Worm (Caenorhabditis elegans) whole organism, L2 larva: ENCODE data around the gene Y39G8B.1.

Experiments
- C34F6.9 ChIP-seq: fragments of 150-350 bp; optimal IDR thresholded peaks from 2 replicates; lab custom pipeline; 2014; ENCODE audit warnings: missing biosample characterization, missing genetic modification characterization
- F13H6.1 ChIP-seq: sonication (generic microtip); optimal IDR thresholded peaks from 2 replicates; lab custom pipeline; 2016; ENCODE audit warnings: missing genetic modification characterization, missing compliant biosample characterization
- R02D3.7 ChIP-seq: fragments of 150-350 bp; optimal IDR thresholded peaks from 2 replicates; lab custom pipeline; 2014; ENCODE audit warnings: missing biosample characterization, missing genetic modification characterization
- ZK546.5 ChIP-seq: sonication (generic microtip); optimal IDR thresholded peaks from 2 replicates; lab custom pipeline; 2017; ENCODE audit warnings: missing biosample characterization, missing genetic modification characterization
- alr-1 ChIP-seq: fragments of 150-350 bp; optimal IDR thresholded peaks from 2 replicates; lab custom pipeline; 2014; ENCODE audit warnings: missing biosample characterization, missing genetic modification characterization
- aly-2 ChIP-seq: fragments of 150-350 bp; optimal IDR thresholded peaks from 2 replicates; lab custom pipeline; 2014; ENCODE audit warnings: missing biosample characterization, missing genetic modification characterization
- ama-1 ChIP-seq: fragments of 150-350 bp; optimal IDR thresholded peaks from 2 replicates; lab custom pipeline; 2018; ENCODE audit warnings: inconsistent platforms
- blmp-1 ChIP-seq: sonication (generic microtip); optimal IDR thresholded peaks from 2 replicates; lab custom pipeline; 2017; ENCODE audit warnings: missing genetic modification characterization, mild to moderate bottlenecking, missing compliant biosample characterization, antibody characterized with exemption, moderate library complexity; ENCODE audit not compliant: insufficient read depth
- ceh-16 ChIP-seq: fragments of 150-350 bp; optimal IDR thresholded peaks from 2 replicates; lab custom pipeline; 2014; ENCODE audit warnings: missing biosample characterization, missing genetic modification characterization
- ceh-82 ChIP-seq: fragments of 150-350 bp; optimal IDR thresholded peaks from 2 replicates; lab custom pipeline; 2014; ENCODE audit warnings: missing biosample characterization, missing genetic modification characterization
- crh-2 ChIP-seq: sonication (generic microtip); optimal IDR thresholded peaks from 2 replicates; lab custom pipeline; 2017; ENCODE audit warnings: missing biosample characterization, missing genetic modification characterization
- egl-27 ChIP-seq: sonication (generic microtip); optimal IDR thresholded peaks from 3 replicates; lab custom pipeline; 2017; ENCODE audit warnings: missing biosample characterization, missing genetic modification reagents, missing genetic modification characterization
- elt-1 ChIP-seq: fragments of 150-350 bp; optimal IDR thresholded peaks from 2 replicates; lab custom pipeline; 2014; ENCODE audit warnings: missing biosample characterization, missing genetic modification characterization
- elt-3 ChIP-seq: sonication (generic microtip); optimal IDR thresholded peaks from 2 replicates; lab custom pipeline; 2017; ENCODE audit warnings: missing biosample characterization, missing genetic modification characterization
- fos-1 ChIP-seq: fragments of 150-350 bp; optimal IDR thresholded peaks from 2 replicates; lab custom pipeline; 2014; ENCODE audit warnings: missing biosample characterization, missing genetic modification characterization
- gmeb-1 ChIP-seq: fragments of 150-350 bp; optimal IDR thresholded peaks from 2 replicates; lab custom pipeline; 2014; ENCODE audit warnings: missing biosample characterization, missing genetic modification characterization
- lin-11 ChIP-seq: fragments of 150-350 bp; sonication (generic microtip); optimal IDR thresholded peaks from 2 replicates; lab custom pipeline; 2014; ENCODE audit warnings: missing biosample characterization, missing genetic modification characterization, inconsistent platforms, mixed read lengths
- lin-13 ChIP-seq: fragments of 150-350 bp; optimal IDR thresholded peaks from 2 replicates; lab custom pipeline; 2014; ENCODE audit warnings: missing biosample characterization, missing genetic modification reagents, missing genetic modification characterization
- lin-39 ChIP-seq: fragments of 150-350 bp; optimal IDR thresholded peaks from 2 replicates; lab custom pipeline; 2014; ENCODE audit warnings: missing biosample characterization, missing genetic modification reagents, missing genetic modification characterization
- lsy-2 ChIP-seq, 2 experiments: fragments of 150-350 bp in 1 of 2; sonication (generic microtip) in 1 of 2; optimal IDR thresholded peaks; 2 replicates each; lab custom pipeline; 2014 to 2017; ENCODE audit warnings: missing biosample characterization in 2 of 2, missing genetic modification characterization in 2 of 2
- mab-5 ChIP-seq: fragments of 150-350 bp; optimal IDR thresholded peaks from 2 replicates; lab custom pipeline; 2014; ENCODE audit warnings: missing biosample characterization, missing genetic modification characterization
- mbf-1 ChIP-seq: sonication (generic microtip); optimal IDR thresholded peaks from 2 replicates; lab custom pipeline; 2017; ENCODE audit warnings: missing biosample characterization, missing genetic modification characterization
- mdl-1 ChIP-seq, 2 experiments: fragments of 150-350 bp in 1 of 2; sonication (generic microtip) in 1 of 2; optimal IDR thresholded peaks; 2 replicates each; lab custom pipeline; 2017; ENCODE audit warnings: missing biosample characterization in 2 of 2, missing genetic modification characterization in 2 of 2
- nhr-10 ChIP-seq: sonication (generic microtip); optimal IDR thresholded peaks from 2 replicates; lab custom pipeline; 2017; ENCODE audit warnings: missing biosample characterization, missing genetic modification characterization
- nhr-11 ChIP-seq: fragments of 150-350 bp; optimal IDR thresholded peaks from 2 replicates; lab custom pipeline; 2014; ENCODE audit warnings: missing biosample characterization, missing genetic modification characterization
- nhr-12 ChIP-seq: fragments of 150-350 bp; optimal IDR thresholded peaks from 2 replicates; lab custom pipeline; 2014; ENCODE audit warnings: missing biosample characterization, missing genetic modification characterization
- nhr-23 ChIP-seq: fragments of 150-350 bp; optimal IDR thresholded peaks from 2 replicates; lab custom pipeline; 2014; ENCODE audit warnings: missing biosample characterization, missing genetic modification reagents, missing genetic modification characterization
- nhr-237 ChIP-seq: fragments of 150-350 bp; optimal IDR thresholded peaks from 2 replicates; lab custom pipeline; 2014; ENCODE audit warnings: missing biosample characterization, missing genetic modification characterization
- nhr-25 ChIP-seq: fragments of 150-350 bp; sonication (generic microtip); optimal IDR thresholded peaks from 3 replicates; lab custom pipeline; 2014; ENCODE audit warnings: missing biosample characterization, missing genetic modification characterization
- nhr-77 ChIP-seq: fragments of 150-350 bp; optimal IDR thresholded peaks from 2 replicates; lab custom pipeline; 2014; ENCODE audit warnings: missing biosample characterization, missing genetic modification characterization
- sem-4 ChIP-seq: fragments of 150-350 bp; optimal IDR thresholded peaks from 2 replicates; lab custom pipeline; 2014; ENCODE audit warnings: missing biosample characterization, missing genetic modification reagents, missing genetic modification characterization
- skn-1 ChIP-seq: sonication (generic microtip); optimal IDR thresholded peaks from 2 replicates; lab custom pipeline; 2017; ENCODE audit warnings: missing biosample characterization, missing genetic modification characterization
- sma-3 ChIP-seq: sonication (generic microtip); optimal IDR thresholded peaks from 2 replicates; lab custom pipeline; 2016; ENCODE audit warnings: missing genetic modification reagents, missing genetic modification characterization, missing compliant biosample characterization
- sma-9 ChIP-seq, 2 experiments: fragments of 150-350 bp in 1 of 2; sonication (generic microtip) in 1 of 2; optimal IDR thresholded peaks; 2 replicates each; lab custom pipeline; 2014 to 2016; ENCODE audit warnings: missing genetic modification characterization in 2 of 2, mild to moderate bottlenecking in 1 of 2, missing biosample characterization in 1 of 2, missing compliant biosample characterization in 1 of 2, missing genetic modification reagents in 1 of 2, moderate library complexity in 1 of 2
- snpc-4 ChIP-seq: fragments of 150-350 bp; optimal IDR thresholded peaks from 2 replicates; lab custom pipeline; 2014; ENCODE audit warnings: missing biosample characterization, missing genetic modification characterization
- unc-39 ChIP-seq: fragments of 150-350 bp; optimal IDR thresholded peaks from 2 replicates; lab custom pipeline; 2014; ENCODE audit warnings: missing biosample characterization, missing genetic modification characterization
- unc-55 ChIP-seq: fragments of 150-350 bp; sonication (generic microtip); optimal IDR thresholded peaks from 3 replicates; lab custom pipeline; 2014; ENCODE audit warnings: missing biosample characterization, missing genetic modification reagents, missing genetic modification characterization
- zag-1 ChIP-seq: fragments of 150-350 bp; optimal IDR thresholded peaks from 2 replicates; lab custom pipeline; 2014; ENCODE audit warnings: missing biosample characterization, missing genetic modification characterization
- ztf-1 ChIP-seq: fragments of 200-800 bp; sonication (Bioruptor generic); conservative IDR thresholded peaks from 2 replicates; pipeline ENCODE4 v1.3.6; 2022; ENCODE audit warnings: missing genetic modification characterization, missing compliant biosample characterization
- ztf-11 ChIP-seq: sonication (generic microtip); optimal IDR thresholded peaks from 2 replicates; lab custom pipeline; 2017; ENCODE audit warnings: missing biosample characterization, missing genetic modification characterization
- ztf-4 ChIP-seq: fragments of 150-350 bp; optimal IDR thresholded peaks from 2 replicates; lab custom pipeline; 2014; ENCODE audit warnings: missing biosample characterization, missing genetic modification characterization

The Y39G8B.1 gene

DNA sequence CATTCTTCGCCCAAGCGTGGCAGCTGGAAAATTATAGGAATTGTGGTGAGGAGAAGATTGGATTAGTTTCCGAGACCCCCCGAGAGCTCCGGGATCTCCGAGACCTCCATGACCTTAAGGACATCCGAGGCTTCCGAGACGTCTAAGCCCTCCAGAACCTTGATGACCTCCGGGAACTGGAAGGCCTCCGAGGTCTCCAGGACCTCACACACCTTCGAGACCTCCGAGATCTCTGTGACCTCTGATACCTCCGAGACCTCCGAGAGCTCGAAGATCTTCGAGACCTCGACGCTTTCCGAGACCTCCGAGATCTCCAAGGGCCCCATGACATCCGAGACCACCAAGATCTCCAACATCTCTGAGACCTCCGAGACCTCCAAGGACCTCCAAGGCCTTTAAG, 8.6 kb upstream of the Y39G8B.1 start:
- TF ChIP-seq nhr-77 (tag; lab: Kevin White, UChicago) = no peak
- TF ChIP-seq elt-3 (tag; lab: Kevin White, UChicago) = no peak
- no peak for TF ChIP-seq blmp-1
- no peak for TF ChIP-seq nhr-12
- no peak for TF ChIP-seq unc-55 (GFP tag; lab: Kevin White, UChicago)
- TF ChIP-seq ztf-11 (tag; lab: Kevin White, UChicago) = no peak
- TF ChIP-seq skn-1 = no peak
- no peak for TF ChIP-seq egl-27 (tag; lab: Kevin White, UChicago)

DNA sequence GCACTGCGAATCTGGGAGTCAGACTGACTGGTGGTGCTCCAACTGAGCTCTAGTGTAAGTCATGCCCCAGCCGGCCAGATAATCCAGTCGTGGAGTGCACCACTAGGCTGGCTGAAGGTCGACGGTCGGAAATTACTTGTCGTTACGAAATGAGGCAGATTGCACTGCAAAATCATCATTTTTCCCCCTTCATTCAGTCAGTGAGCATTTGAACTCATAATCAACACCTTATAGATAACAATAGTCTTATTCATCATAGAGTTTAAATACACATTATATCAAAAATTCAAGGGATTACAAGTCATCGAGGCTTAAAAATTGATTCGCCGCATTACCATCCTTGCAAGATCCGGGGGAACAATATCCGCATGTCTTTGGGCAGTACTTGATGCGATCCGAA, 8.2 kb upstream of the Y39G8B.1 start:
- TF ChIP-seq nhr-23 (tag; lab: Kevin White, UChicago) = no peak
- peak; percentile 52 for TF ChIP-seq fos-1 (tag; lab: Kevin White, UChicago)
- TF ChIP-seq unc-39 (tag; lab: Kevin White, UChicago) = no peak

DNA sequence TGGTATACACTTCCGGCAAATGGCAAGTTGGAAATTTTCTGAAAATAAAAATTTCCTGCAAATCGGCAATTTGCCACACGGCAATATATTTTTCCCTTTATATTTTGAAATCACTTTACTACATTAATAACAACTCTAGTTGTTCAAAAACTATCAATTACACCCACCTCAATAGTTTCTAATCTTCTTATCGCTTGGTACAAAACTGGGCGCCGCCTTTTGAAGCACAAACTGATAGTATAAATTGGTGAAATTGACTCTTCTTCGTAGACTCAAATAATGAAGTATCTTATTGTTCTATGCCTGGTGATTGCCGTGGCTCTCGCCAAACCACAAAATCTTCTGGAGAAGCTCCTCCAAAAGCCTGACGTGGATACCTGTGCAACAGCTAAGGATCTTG, 7.5 kb upstream of the Y39G8B.1 start, which contains the start of gene Y39G8B.9:
Gene Y39G8B.9, plus strand, starts transcription at position 269 of the 400 bp plus-strand sequence.
- no peak for TF ChIP-seq R02D3.7 (tag; lab: Kevin White, UChicago)
- TF ChIP-seq crh-2 (tag; lab: Kevin White, UChicago) = no peak
- TF ChIP-seq unc-39 (tag; lab: Kevin White, UChicago) = no peak
- TF ChIP-seq fos-1 (tag; lab: Kevin White, UChicago) = peak; percentile 54

DNA sequence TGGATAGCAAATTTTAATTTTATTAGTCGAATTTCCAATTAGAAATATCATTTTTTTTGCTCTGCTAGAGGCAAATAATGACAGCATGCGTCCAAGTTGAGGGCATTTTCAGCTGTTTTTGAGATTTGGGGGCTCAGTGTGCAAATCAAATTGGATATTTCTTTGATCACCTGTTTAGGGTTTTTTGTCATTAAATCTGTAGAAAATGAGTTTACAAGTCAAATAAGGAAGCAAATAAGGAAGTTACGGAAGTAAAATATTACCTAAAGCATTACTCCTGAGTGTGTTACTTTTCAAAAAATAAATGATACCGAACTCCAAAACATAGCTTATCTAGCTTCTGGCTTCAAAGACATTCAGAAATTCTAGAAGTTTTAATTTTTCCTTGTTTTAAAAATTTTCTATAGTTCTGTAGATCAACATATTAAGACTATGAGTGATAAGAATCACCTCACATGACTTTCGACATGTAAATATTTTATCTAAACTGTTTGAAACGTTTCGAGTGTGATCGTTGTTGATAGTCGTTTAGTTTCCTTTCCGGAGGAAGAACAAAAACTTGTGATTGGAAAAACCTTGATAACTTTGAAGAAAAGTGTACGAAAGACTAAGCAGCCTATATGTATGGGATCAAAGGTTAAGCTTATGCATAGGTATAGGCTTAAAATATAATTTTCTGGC, 6.4 kb upstream of the Y39G8B.1 start, which contains the start of gene sre-48:
Gene sre-48, minus strand, starts transcription at position 51 of the 681 bp plus-strand sequence.
- TF ChIP-seq zag-1 (tag; lab: Kevin White, UChicago) = no peak
- TF ChIP-seq elt-1 = no peak
- no peak for TF ChIP-seq snpc-4 (tag; lab: Kevin White, UChicago)
- TF ChIP-seq fos-1 (tag; lab: Kevin White, UChicago) = peak; percentile 42
- TF ChIP-seq nhr-25 (tag; lab: Kevin White, UChicago) = no peak
- TF ChIP-seq gmeb-1 = peak; percentile 41
- no peak for TF ChIP-seq lin-11
- no peak for TF ChIP-seq crh-2 (tag; lab: Kevin White, UChicago)
- TF ChIP-seq sma-9 (GFP tag; optimal IDR thresholded peaks at IDR 0.05; lab: Kevin White, UChicago) = peak; percentile 22
- no peak for TF ChIP-seq sma-9 (tag; optimal IDR thresholded peaks at IDR 0.05; lab: Kevin White, UChicago)
- TF ChIP-seq, all 48 proteins: peak for 3

DNA sequence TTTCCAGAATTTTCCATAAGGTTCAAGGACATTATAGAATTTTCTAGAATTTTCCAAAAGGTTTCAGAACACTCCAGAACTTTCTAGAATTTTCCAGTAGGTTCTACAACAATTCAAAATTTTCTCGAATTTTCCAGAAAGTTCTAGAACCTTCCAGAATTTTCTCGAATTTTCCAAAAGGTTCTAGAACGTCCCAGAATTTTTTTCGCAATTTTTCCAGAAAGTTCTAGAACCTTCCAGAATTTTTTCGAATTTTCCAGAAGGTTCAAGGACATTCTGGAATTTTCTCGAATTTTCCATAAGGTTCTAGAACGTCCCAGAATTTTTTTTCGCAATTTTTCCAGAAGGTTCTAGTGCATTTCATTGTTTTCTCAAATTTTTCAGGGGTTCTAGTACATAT, 4.1 kb upstream of the Y39G8B.1 start:
- TF ChIP-seq ZK546.5 (tag; lab: Kevin White, UChicago) (no peak), F13H6.1 (tag; lab: Kevin White, UChicago) (no peak), gmeb-1 (no peak), zag-1 (tag; lab: Kevin White, UChicago) (no peak), lin-13 (GFP tag; lab: Kevin White, UChicago) (no peak), nhr-10 (tag; lab: Kevin White, UChicago) (no peak), fos-1 (tag; lab: Kevin White, UChicago) (no peak), nhr-25 (tag; lab: Kevin White, UChicago) (no peak), lin-39 (no peak), lin-11 (no peak), nhr-23 (tag; lab: Kevin White, UChicago) (no peak), ama-1 (no peak), nhr-237 (tag; lab: Kevin White, UChicago) (no peak), alr-1 (tag; lab: Kevin White, UChicago) (no peak), nhr-11 (tag; lab: Kevin White, UChicago) (no peak), sem-4 (tag; lab: Kevin White, UChicago) (no peak), elt-1 (no peak), ztf-1 (GFP tag; lab: Robert Waterston, UW) (no peak)

DNA sequence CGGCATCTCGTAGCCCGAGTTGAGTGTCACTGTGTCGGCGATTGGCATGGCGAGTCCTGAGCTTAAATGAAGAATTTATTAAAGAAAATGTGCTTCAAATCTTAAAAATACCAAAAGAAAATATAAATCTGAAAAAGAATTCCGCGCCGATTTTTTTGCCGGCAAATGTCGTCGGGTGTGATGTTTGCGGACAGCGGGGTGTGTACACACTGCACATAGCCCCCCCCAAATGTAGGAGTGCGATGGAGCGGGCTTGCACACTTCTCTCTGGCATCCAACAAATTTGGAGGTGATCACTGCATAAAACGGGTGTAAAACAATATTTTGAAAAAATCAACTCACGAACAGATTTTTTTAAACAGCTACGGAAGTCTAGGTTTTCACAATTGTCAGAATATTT, 2.5 kb upstream of the Y39G8B.1 start, which contains the start of gene Y39G8B.2:
Gene Y39G8B.2, minus strand, starts transcription at position 61 of the 400 bp plus-strand sequence.
- no peak for TF ChIP-seq aly-2 (tag; lab: Kevin White, UChicago)
- TF ChIP-seq F13H6.1 (tag; lab: Kevin White, UChicago) = peak; percentile 78
- TF ChIP-seq mab-5 (tag; lab: Kevin White, UChicago) = peak; percentile 59
- TF ChIP-seq sma-3 = peak; percentile 74
- peak; percentile 90 for TF ChIP-seq lin-13 (GFP tag; lab: Kevin White, UChicago)
- no peak for TF ChIP-seq mdl-1 (tag; optimal IDR thresholded peaks at IDR 0.05; lab: Kevin White, UChicago)
- TF ChIP-seq unc-39 (tag; lab: Kevin White, UChicago) = no peak
- no peak for TF ChIP-seq nhr-12
- peak; percentile 77 to 92 for TF ChIP-seq lsy-2 (tag; optimal IDR thresholded peaks at IDR 0.05; lab: Kevin White, UChicago)
- TF ChIP-seq R02D3.7 (tag; lab: Kevin White, UChicago) = no peak
- peak; percentile 63 for TF ChIP-seq nhr-77 (tag; lab: Kevin White, UChicago)
- no peak for TF ChIP-seq ceh-16 (tag; lab: Kevin White, UChicago)
- TF ChIP-seq nhr-10 (tag; lab: Kevin White, UChicago) = no peak
- TF ChIP-seq C34F6.9 (tag; lab: Kevin White, UChicago) = peak; percentile 92
- no peak for TF ChIP-seq ztf-4 (tag; lab: Kevin White, UChicago)
- no peak for TF ChIP-seq mbf-1
- peak; percentile 81 for TF ChIP-seq gmeb-1
- peak; percentile 83 for TF ChIP-seq crh-2 (tag; lab: Kevin White, UChicago)
- TF ChIP-seq ceh-82 (tag; lab: Kevin White, UChicago) = peak; percentile 29
- no peak for TF ChIP-seq nhr-237 (tag; lab: Kevin White, UChicago)
- peak; percentile 31 for TF ChIP-seq zag-1 (tag; lab: Kevin White, UChicago)
- no peak for TF ChIP-seq nhr-23 (tag; lab: Kevin White, UChicago)
